Fruit fly (Drosophila melanogaster): ENCODE measurements around the gene kar.

kar gene

DNA sequence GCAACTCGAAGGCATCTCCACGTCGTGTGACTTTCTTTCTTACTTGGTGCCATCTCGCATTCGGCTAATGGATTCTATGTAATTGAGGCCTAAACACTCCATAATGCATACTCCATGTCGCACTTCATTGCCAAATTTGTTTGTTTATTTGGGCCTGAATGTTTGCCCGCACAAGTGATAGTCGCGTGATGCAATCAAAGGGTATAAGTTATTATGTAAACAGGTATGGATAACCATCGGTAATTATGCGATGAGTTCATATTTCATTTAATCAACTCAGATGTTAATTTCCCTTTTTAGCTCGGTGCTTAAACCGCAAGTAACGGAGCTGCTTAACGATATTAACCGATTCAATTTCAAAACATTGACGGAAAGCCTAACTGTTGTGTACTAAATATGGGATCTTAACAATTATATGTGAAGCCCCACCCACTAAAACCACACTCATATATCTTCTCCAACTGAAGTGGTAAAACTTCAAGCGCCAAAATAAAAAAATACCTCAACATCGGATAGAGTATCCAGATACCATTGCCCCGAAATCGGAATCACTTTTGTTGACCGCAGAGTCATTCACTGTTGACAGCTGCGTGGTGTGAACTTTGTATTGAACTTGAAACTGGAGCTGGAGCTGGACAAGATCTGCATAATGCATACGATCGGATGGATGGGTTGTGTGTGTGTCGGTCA, 44.4 kb downstream of the kar start (continued):
- TF ChIP-seq CG17612 (GFP tag; IDR thresholded peaks at IDR 0.05) (no peak), CG6791 (GFP tag; IDR thresholded peaks at IDR 0.05; ENCODE audit: partially characterized antibody) (no peak), Dfd (GFP tag; optimal IDR thresholded peaks at IDR 0.05) (no peak), toy (GFP tag; IDR thresholded peaks at IDR 0.05) (no peak), CG7786 (GFP tag; optimal IDR thresholded peaks at IDR 0.05) (no peak), D19A (tag; optimal IDR thresholded peaks at IDR 0.05) (peak; percentile 96), CG9215 (GFP tag; IDR thresholded peaks at IDR 0.05) (no peak), Elba2 (GFP tag; optimal IDR thresholded peaks at IDR 0.05) (no peak), tio (GFP tag; optimal IDR thresholded peaks at IDR 0.05) (no peak), CG30403 (GFP tag; optimal IDR thresholded peaks at IDR 0.05) (no peak), lab (GFP tag; optimal IDR thresholded peaks at IDR 0.05) (no peak), Xbp1 (GFP tag; optimal IDR thresholded peaks at IDR 0.05) (peak; percentile 20), CG31224 (GFP tag; IDR thresholded peaks at IDR 0.05) (no peak), CG8478 (optimal IDR thresholded peaks at IDR 0.05) (no peak), Poxn (GFP tag; IDR thresholded peaks at IDR 0.05) (no peak), Side (GFP tag; optimal IDR thresholded peaks at IDR 0.05) (no peak), CG14965 (GFP tag; optimal IDR thresholded peaks at IDR 0.05; ENCODE audit: borderline replicate concordance) (no peak), CG14014 (GFP tag; IDR thresholded peaks at IDR 0.05) (no peak), CG11723 (GFP tag; optimal IDR thresholded peaks at IDR 0.05) (no peak), NfI (GFP tag; optimal IDR thresholded peaks at IDR 0.05) (no peak), seq (GFP tag; IDR thresholded peaks at IDR 0.05) (no peak), CG11247 (GFP tag; IDR thresholded peaks at IDR 0.05) (no peak), CG10274 (GFP tag; optimal IDR thresholded peaks at IDR 0.05) (no peak), CG9609 (GFP tag; optimal IDR thresholded peaks at IDR 0.05) (no peak), Hr3 (GFP tag; optimal IDR thresholded peaks at IDR 0.05) (no peak), otp (GFP tag; IDR thresholded peaks at IDR 0.05) (no peak), dmrt11E (tag; optimal IDR thresholded peaks at IDR 0.05) (no peak), ash1 (GFP tag; optimal IDR thresholded peaks at IDR 0.05) (no peak), Sry-β (GFP tag; optimal IDR thresholded peaks at IDR 0.05) (no peak), PHDP (tag; optimal IDR thresholded peaks at IDR 0.05) (no peak), gsb (GFP tag; IDR thresholded peaks at IDR 0.05) (no peak), CG12769 (tag; optimal IDR thresholded peaks at IDR 0.05) (no peak), CG18262 (tag; optimal IDR thresholded peaks at IDR 0.05) (peak; percentile 18), Tbp (GFP tag; optimal IDR thresholded peaks at IDR 0.05) (no peak), CG32767 (GFP tag; IDR thresholded peaks at IDR 0.05) (no peak), gro (GFP tag; optimal IDR thresholded peaks at IDR 0.05) (no peak), Ada2b (GFP tag; IDR thresholded peaks at IDR 0.05) (no peak), CG32772 (GFP tag; IDR thresholded peaks at IDR 0.05) (no peak), CG2712 (tag; optimal IDR thresholded peaks at IDR 0.05) (no peak), CG7963 (GFP tag; IDR thresholded peaks at IDR 0.05; ENCODE audit: partially characterized antibody) (no peak), CG33557 (GFP tag; optimal IDR thresholded peaks at IDR 0.05) (no peak), CG5245 (GFP tag; optimal IDR thresholded peaks at IDR 0.05) (no peak), CG3995 (GFP tag; optimal IDR thresholded peaks at IDR 0.05) (no peak), mirr (GFP tag; optimal IDR thresholded peaks at IDR 0.05) (no peak), CG10462 (GFP tag; optimal IDR thresholded peaks at IDR 0.05) (no peak), cwo (GFP tag; optimal IDR thresholded peaks at IDR 0.05) (peak; percentile 6), MESR4 (GFP tag; optimal IDR thresholded peaks at IDR 0.05) (no peak), ttk (GFP tag; IDR thresholded peaks at IDR 0.05) (no peak), CG1647 (GFP tag; optimal IDR thresholded peaks at IDR 0.05) (no peak), CG18476 (GFP tag; optimal IDR thresholded peaks at IDR 0.05) (no peak), Abd-B (GFP tag; optimal IDR thresholded peaks at IDR 0.05) (no peak), ssp (GFP tag; IDR thresholded peaks at IDR 0.05) (no peak)
